Worm (Caenorhabditis elegans): Measurements from ENCODE around the gene F44E5.17.

F44E5.17 gene

DNA sequence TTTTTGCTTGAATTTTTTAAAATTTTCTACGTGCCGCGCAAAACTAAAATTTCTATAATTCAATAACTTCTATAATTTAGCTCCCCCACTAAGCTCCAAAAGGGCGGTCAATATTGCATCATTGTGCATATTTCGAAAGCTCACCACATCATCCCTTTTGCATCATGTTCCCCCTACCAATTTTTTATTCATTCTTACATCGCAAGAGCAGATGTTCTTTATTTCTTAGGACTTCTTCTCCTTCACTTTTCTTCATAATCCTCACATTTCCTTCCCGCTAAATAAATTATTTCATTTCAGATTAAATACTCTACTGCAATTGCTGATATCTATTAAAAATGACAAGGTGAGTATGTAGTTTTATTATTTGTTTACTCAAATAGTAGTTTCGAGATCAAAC is 24.5 kb downstream of the F44E5.17 start, which contains the start of gene ldh-1:
TSS of gene ldh-1 (plus strand) at position 301 of the 400 bp plus-strand sequence.
- TF ChIP-seq crh-2 (tag; optimal IDR thresholded peaks at IDR 0.05), result no peak
- TF ChIP-seq ztf-11 (tag; optimal IDR thresholded peaks at IDR 0.05), result no peak
- TF ChIP-seq nhr-129 (tag; optimal IDR thresholded peaks at IDR 0.05), result peak; percentile 77
- no peak for TF ChIP-seq egl-27 (tag; optimal IDR thresholded peaks at IDR 0.05)
- TF ChIP-seq F13H6.1 (tag; optimal IDR thresholded peaks at IDR 0.05), result no peak
- no peak for TF ChIP-seq blmp-1 (tag; optimal IDR thresholded peaks at IDR 0.05; ENCODE audit: insufficient read depth)
- no peak for TF ChIP-seq nhr-11 (tag; optimal IDR thresholded peaks at IDR 0.05)
- TF ChIP-seq mdl-1 (tag; optimal IDR thresholded peaks at IDR 0.05), result no peak

DNA sequence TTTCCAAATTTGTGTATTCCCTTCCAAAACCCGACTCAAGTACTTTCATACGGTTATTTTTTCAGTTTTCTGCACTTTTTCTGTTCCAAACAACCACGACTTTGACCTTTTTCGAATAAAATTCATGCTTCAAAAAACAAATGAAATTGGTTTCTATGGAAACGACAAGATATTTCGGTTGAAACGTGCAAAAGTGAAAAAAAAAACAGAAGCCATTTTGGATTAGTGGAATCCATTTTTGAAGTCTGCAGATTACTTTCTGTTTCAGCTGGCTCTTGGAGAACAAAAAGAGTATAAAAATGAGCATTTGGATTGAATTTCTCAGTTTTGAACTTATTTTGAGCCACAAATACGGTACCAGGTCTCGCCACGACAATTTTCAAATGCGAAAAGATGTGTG is 26.2 kb downstream of the F44E5.17 start:
- TF ChIP-seq C34F6.9 (tag; optimal IDR thresholded peaks at IDR 0.05) (peak; percentile 40), lin-11 (tag; optimal IDR thresholded peaks at IDR 0.05) (peak; percentile 7), elt-1 (tag; optimal IDR thresholded peaks at IDR 0.05) (no peak), mdl-1 (tag; optimal IDR thresholded peaks at IDR 0.05) (no peak), lsy-2 (tag; optimal IDR thresholded peaks at IDR 0.05) (peak in 1 of 2 experiments; percentile 23)

DNA sequence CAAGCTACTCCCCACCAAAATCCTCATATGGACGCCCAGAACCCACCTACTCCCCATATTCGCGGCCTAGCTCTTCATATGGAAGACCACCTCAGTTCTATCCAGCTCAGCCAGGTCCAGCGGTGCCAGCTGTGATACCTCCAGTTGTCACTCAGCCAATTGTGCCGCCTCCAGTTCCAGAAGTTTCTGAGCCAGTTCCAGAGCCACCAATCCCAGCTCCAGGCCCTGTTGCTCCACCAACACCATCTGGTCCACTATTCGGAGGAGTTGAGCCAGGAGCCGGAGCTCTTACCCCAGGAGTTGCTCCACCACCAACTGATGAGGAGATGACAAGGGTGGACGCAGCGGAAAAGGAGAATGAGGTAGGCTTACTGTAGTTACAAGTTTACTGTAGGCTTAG is 26.8 kb downstream of the F44E5.17 start:
- TF ChIP-seq sma-3 (GFP tag; optimal IDR thresholded peaks at IDR 0.05), result no peak
- TF ChIP-seq dmd-4 (tag; optimal IDR thresholded peaks at IDR 0.05), result no peak
- TF ChIP-seq nhr-23 (tag; optimal IDR thresholded peaks at IDR 0.05), result no peak
- TF ChIP-seq ztf-1 (GFP tag; conservative IDR thresholded peaks at IDR 0.05), result no peak

DNA sequence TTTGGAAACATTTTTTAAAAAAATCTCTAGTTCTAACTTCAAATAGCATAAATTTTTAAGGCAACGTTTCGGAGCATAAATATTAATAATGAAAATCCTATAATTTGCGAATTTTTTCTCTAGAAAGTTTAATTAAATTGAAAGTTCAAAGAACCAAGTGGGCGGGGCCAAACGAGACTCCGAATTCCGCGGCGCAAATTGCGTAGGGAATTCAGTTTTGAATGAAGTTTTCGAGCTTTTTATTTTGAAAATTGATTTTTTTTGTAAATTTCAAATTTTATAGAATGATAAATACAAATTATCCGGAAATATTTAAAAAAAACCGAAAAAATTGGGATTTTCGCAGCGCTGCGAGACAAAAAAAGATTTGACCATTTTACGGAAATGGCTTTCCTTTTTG is 27.6 kb downstream of the F44E5.17 start:
- no peak for TF ChIP-seq ceh-82 (tag; optimal IDR thresholded peaks at IDR 0.05)
- no peak for TF ChIP-seq nhr-23 (tag; optimal IDR thresholded peaks at IDR 0.05)
- TF ChIP-seq blmp-1 (tag; optimal IDR thresholded peaks at IDR 0.05; ENCODE audit: insufficient read depth), result no peak
- no peak for TF ChIP-seq aly-2 (tag; optimal IDR thresholded peaks at IDR 0.05)
- TF ChIP-seq nhr-129 (tag; optimal IDR thresholded peaks at IDR 0.05), result no peak
- TF ChIP-seq sma-3 (GFP tag; optimal IDR thresholded peaks at IDR 0.05), result no peak
- no peak for TF ChIP-seq nhr-237 (tag; optimal IDR thresholded peaks at IDR 0.05)
- TF ChIP-seq lin-39 (tag; optimal IDR thresholded peaks at IDR 0.05), result no peak
- no peak for TF ChIP-seq ZK546.5 (tag; optimal IDR thresholded peaks at IDR 0.05)
- TF ChIP-seq nhr-12 (tag; optimal IDR thresholded peaks at IDR 0.05), result no peak
- no peak for TF ChIP-seq alr-1 (tag; optimal IDR thresholded peaks at IDR 0.05)
- no peak for TF ChIP-seq nhr-77 (tag; optimal IDR thresholded peaks at IDR 0.05)
- no peak for TF ChIP-seq ztf-11 (tag; optimal IDR thresholded peaks at IDR 0.05)
- no peak for TF ChIP-seq elt-1 (tag; optimal IDR thresholded peaks at IDR 0.05)
- TF ChIP-seq unc-55 (GFP tag; optimal IDR thresholded peaks at IDR 0.05), result no peak
- TF ChIP-seq fos-1 (tag; optimal IDR thresholded peaks at IDR 0.05), result no peak
- TF ChIP-seq unc-39 (tag; optimal IDR thresholded peaks at IDR 0.05), result no peak

DNA sequence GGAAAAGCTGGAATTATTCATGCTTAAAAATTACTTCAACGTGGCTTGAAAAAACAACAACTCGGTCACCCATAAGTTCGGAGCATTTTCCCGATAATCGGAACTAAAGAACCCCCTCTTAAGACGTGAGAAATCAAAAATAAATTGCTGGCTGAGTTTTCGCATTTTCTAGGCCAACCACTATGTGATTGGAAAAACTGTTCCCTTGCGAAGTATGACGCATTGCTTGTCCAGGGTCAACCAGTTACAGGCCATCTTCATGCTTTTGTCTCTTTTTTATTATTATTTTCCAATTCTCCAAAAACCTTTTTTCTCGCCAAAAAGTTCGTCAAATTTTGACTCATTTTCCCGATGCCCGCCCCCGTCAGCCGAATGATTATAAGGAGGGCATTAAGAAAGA is 28.3 kb downstream of the F44E5.17 start, which contains the start of gene F13D12.3:
TSS of gene F13D12.3 (plus strand) at position 301 of the 400 bp plus-strand sequence.
- TF ChIP-seq sem-4 (tag; optimal IDR thresholded peaks at IDR 0.05), result no peak
- TF ChIP-seq nhr-237 (tag; optimal IDR thresholded peaks at IDR 0.05), result no peak
- no peak for TF ChIP-seq sma-9 (GFP tag; optimal IDR thresholded peaks at IDR 0.05)
- no peak for TF ChIP-seq sma-9 (tag; optimal IDR thresholded peaks at IDR 0.05)
- no peak for TF ChIP-seq F13H6.1 (tag; optimal IDR thresholded peaks at IDR 0.05)
- TF ChIP-seq blmp-1 (tag; optimal IDR thresholded peaks at IDR 0.05; ENCODE audit: insufficient read depth), result no peak

DNA sequence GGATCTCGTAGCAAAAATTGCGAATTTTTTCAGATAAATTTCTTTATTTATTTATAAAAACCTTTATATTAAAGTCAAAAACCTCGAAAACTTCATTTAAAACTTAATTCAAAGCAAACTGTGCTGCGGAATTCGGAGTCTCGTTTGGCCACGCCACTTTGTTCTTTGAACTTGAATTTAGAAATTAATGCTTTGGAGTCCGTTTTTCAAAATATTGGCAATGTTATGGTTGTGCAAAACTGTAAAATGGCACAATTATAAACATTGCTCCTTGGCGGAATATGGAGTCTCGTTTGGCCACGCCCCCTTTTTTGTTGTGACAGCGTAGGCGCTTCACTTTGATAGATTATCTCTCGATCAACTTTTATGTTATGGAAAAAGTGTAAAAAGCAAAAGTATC is 28.9 kb downstream of the F44E5.17 start:
- peak in 1 of 2 experiments; percentile 38 for TF ChIP-seq lsy-2 (tag; optimal IDR thresholded peaks at IDR 0.05)
- no peak for TF ChIP-seq nhr-12 (tag; optimal IDR thresholded peaks at IDR 0.05)

DNA sequence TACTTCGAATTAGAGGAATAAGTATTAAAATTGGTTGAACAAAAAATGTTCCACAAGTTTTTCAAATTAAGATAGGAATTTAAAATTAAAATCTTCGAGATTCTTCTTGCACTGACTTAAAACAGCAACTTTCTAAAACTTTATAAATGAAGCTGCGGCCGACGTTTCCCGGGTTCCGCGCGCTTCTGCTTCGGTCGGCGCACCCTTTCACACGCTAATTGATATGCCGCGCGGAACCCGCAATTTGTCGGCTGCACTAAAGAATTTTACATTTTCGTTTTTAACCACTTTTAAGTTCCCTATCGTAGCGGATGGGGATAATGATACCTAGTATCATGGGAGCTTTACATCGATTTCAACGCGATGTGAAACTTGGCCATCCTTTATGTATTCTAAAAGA is 33.7 kb downstream of the F44E5.17 start:
- TF ChIP-seq snpc-4 (tag; optimal IDR thresholded peaks at IDR 0.05) (peak; percentile 37), lin-39 (tag; optimal IDR thresholded peaks at IDR 0.05) (no peak)

Data from whole organism, L2 larva.